Fruit fly (Drosophila melanogaster): ENCODE measurements around the gene CG8475.

The CG8475 gene

dm6 chr2L:8229628-8230027, 32.9 kb upstream of the CG8475 start (continued):
- TF ChIP-seq CG18764 (GFP tag; optimal IDR thresholded peaks at IDR 0.05) (no peak), HmgD (GFP tag; optimal IDR thresholded peaks at IDR 0.05) (no peak), org-1 (GFP tag; optimal IDR thresholded peaks at IDR 0.05) (no peak), Meics (GFP tag; optimal IDR thresholded peaks at IDR 0.05) (peak; percentile 6), Doc3 (GFP tag; IDR thresholded peaks at IDR 0.05; ENCODE audit: partially characterized antibody) (no peak), sr (GFP tag; IDR thresholded peaks at IDR 0.05) (no peak), abd-A (tag; optimal IDR thresholded peaks at IDR 0.05) (no peak), usp (GFP tag; optimal IDR thresholded peaks at IDR 0.05) (no peak), lbe (GFP tag; optimal IDR thresholded peaks at IDR 0.05) (peak; percentile 42), D19A (tag; optimal IDR thresholded peaks at IDR 0.05) (no peak), Opbp (GFP tag; IDR thresholded peaks at IDR 0.05; ENCODE audit: partially characterized antibody) (no peak), Hr39 (optimal IDR thresholded peaks at IDR 0.05) (no peak), CG7372 (GFP tag; IDR thresholded peaks at IDR 0.05) (no peak), Nf-YB (GFP tag; optimal IDR thresholded peaks at IDR 0.05) (no peak), CG13424 (tag; optimal IDR thresholded peaks at IDR 0.05) (no peak), knrl (GFP tag; IDR thresholded peaks at IDR 0.05; ENCODE audit: partially characterized antibody) (no peak), Elba2 (GFP tag; optimal IDR thresholded peaks at IDR 0.05) (no peak), ase (GFP tag; IDR thresholded peaks at IDR 0.05) (no peak), CG15011 (GFP tag; optimal IDR thresholded peaks at IDR 0.05) (no peak), chinmo (GFP tag; IDR thresholded peaks at IDR 0.05; ENCODE audit: partially characterized antibody) (no peak), CG9932 (GFP tag; IDR thresholded peaks at IDR 0.05) (peak; percentile 45; the same call in 1 of the 2 replicates), CG33557 (GFP tag; optimal IDR thresholded peaks at IDR 0.05) (no peak), pb (GFP tag; optimal IDR thresholded peaks at IDR 0.05) (no peak), pan (optimal IDR thresholded peaks at IDR 0.05) (no peak), pan (GFP tag; optimal IDR thresholded peaks at IDR 0.05 in 1 of 2, IDR thresholded peaks at IDR 0.05 in 1 of 2) (peak in 1 of 2 experiments; percentile 69), ato (GFP tag; IDR thresholded peaks at IDR 0.05; ENCODE audit: partially characterized antibody) (no peak), CG16813 (GFP tag; IDR thresholded peaks at IDR 0.05; ENCODE audit: partially characterized antibody) (no peak), Gsc (GFP tag; IDR thresholded peaks at IDR 0.05) (no peak), caup (GFP tag; optimal IDR thresholded peaks at IDR 0.05; ENCODE audit: severe bottlenecking) (no peak), CG30431 (GFP tag; optimal IDR thresholded peaks at IDR 0.05) (no peak), unc-4 (GFP tag; IDR thresholded peaks at IDR 0.05; ENCODE audit: partially characterized antibody) (no peak), tap (tag; optimal IDR thresholded peaks at IDR 0.05) (no peak), maf-S (GFP tag; optimal IDR thresholded peaks at IDR 0.05) (no peak), CG18262 (tag; optimal IDR thresholded peaks at IDR 0.05) (peak; percentile 30), CG15514 (GFP tag; optimal IDR thresholded peaks at IDR 0.05) (no peak), Lhr (GFP tag; optimal IDR thresholded peaks at IDR 0.05) (no peak), cato (GFP tag; optimal IDR thresholded peaks at IDR 0.05; ENCODE audit: borderline replicate concordance) (no peak), stwl (tag; optimal IDR thresholded peaks at IDR 0.05) (no peak), schlank (tag; optimal IDR thresholded peaks at IDR 0.05) (no peak), gfzf (GFP tag; optimal IDR thresholded peaks at IDR 0.05) (no peak), jing (GFP tag; optimal IDR thresholded peaks at IDR 0.05) (no peak), Ravus (GFP tag; IDR thresholded peaks at IDR 0.05) (no peak), pnt (GFP tag; optimal IDR thresholded peaks at IDR 0.05) (peak; percentile 14), PHDP (tag; optimal IDR thresholded peaks at IDR 0.05) (no peak), tll (GFP tag; optimal IDR thresholded peaks at IDR 0.05) (no peak), CG9817 (tag; optimal IDR thresholded peaks at IDR 0.05) (no peak), CG16863 (GFP tag; optimal IDR thresholded peaks at IDR 0.05) (no peak), CG17385 (GFP tag; optimal IDR thresholded peaks at IDR 0.05) (no peak), CG12155 (GFP tag; optimal IDR thresholded peaks at IDR 0.05) (no peak), Atf6 (GFP tag; IDR thresholded peaks at IDR 0.05) (peak; percentile 60; the same call in 1 of the 2 replicates), CG34376 (GFP tag; optimal IDR thresholded peaks at IDR 0.05) (no peak)
